Worm (Caenorhabditis elegans): ENCODE data around the gene C35A5.10.

DNA sequence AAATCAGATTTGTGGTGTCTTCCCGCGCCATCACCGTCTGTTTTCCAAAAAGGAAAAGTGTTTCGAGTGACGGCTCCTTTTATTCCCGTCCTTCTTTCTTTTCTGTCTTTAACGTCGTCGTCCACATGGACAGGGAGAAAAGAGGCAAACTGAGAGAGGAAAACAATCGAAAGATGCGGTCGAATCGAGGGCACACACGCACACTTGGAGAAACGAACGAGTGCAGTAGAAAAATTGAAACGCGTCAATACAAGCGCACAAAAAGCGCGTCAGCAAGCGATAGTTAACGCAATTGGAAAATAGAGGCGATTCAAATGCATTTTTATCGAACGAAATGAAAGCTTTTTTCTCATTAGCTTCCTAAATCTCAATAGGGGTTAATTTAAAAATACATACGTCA is 32.8 kb downstream of the C35A5.10 start:
- TF ChIP-seq ama-1 (optimal IDR thresholded peaks at IDR 0.05) (no peak), F13C5.2 (tag; optimal IDR thresholded peaks at IDR 0.05) (peak; percentile 11)
